Fruit fly (Drosophila melanogaster) whole organism, embryonic: Measurements from ENCODE around the gene CG6788.

ENCODE experiments used
- Asciz ChIP-seq: fragments of 200-800 bp; sonication (Bioruptor generic); optimal IDR thresholded peaks from 2 replicates; lab custom pipeline; 2017; ENCODE audit warnings: missing biosample characterization, mild to moderate bottlenecking, missing genetic modification characterization, missing genetic modification reagents
- Blimp-1 ChIP-seq: fragments of 200-800 bp; sonication (Bioruptor generic); optimal IDR thresholded peaks from 3 replicates; lab custom pipeline; 2018; ENCODE audit warnings: missing biosample characterization, missing genetic modification characterization, mild to moderate bottlenecking, moderate library complexity, missing genetic modification reagents
- CG10543 ChIP-seq: fragments of 200-800 bp; sonication (Bioruptor generic); optimal IDR thresholded peaks from 3 replicates; lab custom pipeline; 2017; ENCODE audit warnings: missing biosample characterization, mild to moderate bottlenecking, missing genetic modification characterization, moderate library complexity
- CG11398 ChIP-seq: fragments of 200-800 bp; sonication (Bioruptor generic); optimal IDR thresholded peaks from 2 replicates; lab custom pipeline; 2016; ENCODE audit warnings: missing biosample characterization, missing genetic modification characterization
- CG12659 ChIP-seq: fragments of 200-800 bp; sonication (Bioruptor generic); optimal IDR thresholded peaks from 3 replicates; lab custom pipeline; 2017; ENCODE audit warnings: mild to moderate bottlenecking, missing biosample characterization, missing genetic modification reagents, missing genetic modification characterization
- CG13894 ChIP-seq: fragments of 200-800 bp; sonication (Bioruptor generic); optimal IDR thresholded peaks from 3 replicates; lab custom pipeline; 2018; ENCODE audit warnings: missing biosample characterization, mild to moderate bottlenecking, missing genetic modification characterization, moderate library complexity
- CG14710 ChIP-seq: fragments of 200-800 bp; sonication (Bioruptor generic); optimal IDR thresholded peaks from 3 replicates; lab custom pipeline; 2019; ENCODE audit warnings: missing biosample characterization, mild to moderate bottlenecking, missing genetic modification characterization, moderate library complexity
- CG14860 ChIP-seq: fragments of 200-800 bp; sonication (Bioruptor generic); IDR thresholded peaks from 3 replicates; pipeline ENCODE4 v1.3.6; 2022; ENCODE audit warnings: missing biosample characterization, missing genetic modification characterization; ENCODE audit not compliant: partially characterized antibody
- CG1647 ChIP-seq: fragments of 200-800 bp; sonication (Bioruptor generic); optimal IDR thresholded peaks from 3 replicates; lab custom pipeline; 2016; ENCODE audit warnings: missing biosample characterization, missing genetic modification characterization
- CG17186 ChIP-seq: fragments of 200-800 bp; sonication (Bioruptor generic); optimal IDR thresholded peaks from 3 replicates; lab custom pipeline; 2017; ENCODE audit warnings: missing biosample characterization, missing genetic modification reagents, missing genetic modification characterization
- CG2678 ChIP-seq: fragments of 200-800 bp; sonication (Bioruptor generic); optimal IDR thresholded peaks from 3 replicates; lab custom pipeline; 2019; ENCODE audit warnings: missing biosample characterization, mild to moderate bottlenecking, missing genetic modification characterization, moderate library complexity
- CG34224 ChIP-seq: fragments of 200-800 bp; sonication (Bioruptor generic); IDR thresholded peaks from 3 replicates; pipeline ENCODE4 v1.3.6; 2022; ENCODE audit warnings: missing biosample characterization, missing genetic modification characterization; ENCODE audit not compliant: partially characterized antibody
- CG42726 ChIP-seq: fragments of 200-800 bp; sonication (Bioruptor generic); IDR thresholded peaks from 2 replicates; pipeline ENCODE4 v1.3.6; 2022; ENCODE audit warnings: missing biosample characterization, missing genetic modification characterization; ENCODE audit not compliant: partially characterized antibody
- CG4328 ChIP-seq: fragments of 200-800 bp; sonication (Bioruptor generic); optimal IDR thresholded peaks from 3 replicates; lab custom pipeline; 2017; ENCODE audit warnings: missing biosample characterization, missing genetic modification reagents, missing genetic modification characterization
- CG6791 ChIP-seq: fragments of 200-800 bp; sonication (Bioruptor generic); IDR thresholded peaks from 3 replicates; pipeline ENCODE4 v1.3.6; 2022; ENCODE audit warnings: missing biosample characterization, missing genetic modification characterization; ENCODE audit not compliant: partially characterized antibody
- CG8478 ChIP-seq: fragments of >200 bp; optimal IDR thresholded peaks from 2 replicates; lab custom pipeline; 2018
- Chrac-16 ChIP-seq: fragments of 200-800 bp; sonication (Bioruptor generic); optimal IDR thresholded peaks from 3 replicates; lab custom pipeline; 2016; ENCODE audit warnings: missing biosample characterization, missing genetic modification characterization
- Doc2 ChIP-seq: fragments of 200-800 bp; sonication (Bioruptor generic); IDR thresholded peaks from 2 replicates; pipeline ENCODE4 v1.3.6; 2022; ENCODE audit warnings: missing biosample characterization, missing genetic modification characterization
- Dref ChIP-seq: fragments of 200-800 bp; sonication (Bioruptor generic); IDR thresholded peaks from 2 replicates; pipeline ENCODE4 v1.3.6; 2022; ENCODE audit warnings: missing biosample characterization, missing genetic modification characterization
- E2f1 ChIP-seq: fragments of 200-800 bp; sonication (Bioruptor generic); IDR thresholded peaks from 2 replicates; pipeline ENCODE4 v1.3.6; 2022; ENCODE audit warnings: missing biosample characterization, missing genetic modification characterization
- ERR ChIP-seq: fragments of 200-800 bp; sonication (Bioruptor generic); optimal IDR thresholded peaks from 2 replicates; lab custom pipeline; 2016; ENCODE audit warnings: missing biosample characterization, missing genetic modification characterization
- Ets97D ChIP-seq: fragments of 200-800 bp; sonication (Bioruptor generic); optimal IDR thresholded peaks from 3 replicates; lab custom pipeline; 2016; ENCODE audit warnings: missing biosample characterization, missing genetic modification characterization
- HLH54F ChIP-seq: fragments of 200-800 bp; sonication (Bioruptor generic); optimal IDR thresholded peaks from 3 replicates; lab custom pipeline; 2016; ENCODE audit warnings: missing biosample characterization, missing genetic modification characterization
- Hr3 ChIP-seq: fragments of 200-800 bp; sonication (Bioruptor generic); optimal IDR thresholded peaks from 3 replicates; lab custom pipeline; 2016; ENCODE audit warnings: missing biosample characterization, missing genetic modification characterization
- MESR4 ChIP-seq: fragments of 200-800 bp; sonication (Bioruptor generic); optimal IDR thresholded peaks from 2 replicates; lab custom pipeline; 2018; ENCODE audit warnings: missing biosample characterization, mild to moderate bottlenecking, missing genetic modification characterization, moderate library complexity
- Myb ChIP-seq: fragments of 200-800 bp; sonication (Bioruptor generic); optimal IDR thresholded peaks from 2 replicates; lab custom pipeline; 2016; ENCODE audit warnings: missing biosample characterization, missing genetic modification characterization
- Nf-YA ChIP-seq: fragments of 200-800 bp; sonication (Bioruptor generic); IDR thresholded peaks from 2 replicates; pipeline ENCODE4 v1.3.6; 2022; ENCODE audit warnings: missing biosample characterization, missing genetic modification characterization
- NfI ChIP-seq: fragments of 200-800 bp; sonication (Bioruptor generic); optimal IDR thresholded peaks from 3 replicates; lab custom pipeline; 2018; ENCODE audit warnings: missing biosample characterization, mild to moderate bottlenecking, missing genetic modification characterization, moderate library complexity
- Ptx1 ChIP-seq: fragments of 200-800 bp; sonication (Bioruptor generic); IDR thresholded peaks from 2 replicates; pipeline ENCODE4 v1.3.6; 2022; ENCODE audit warnings: missing biosample characterization, missing genetic modification characterization
- Rfx ChIP-seq: fragments of 200-800 bp; sonication (Bioruptor generic); IDR thresholded peaks from 2 replicates; pipeline ENCODE4 v1.3.6; 2022; ENCODE audit warnings: missing biosample characterization, missing genetic modification characterization
- ap ChIP-seq: fragments of 200-800 bp; sonication (Bioruptor generic); IDR thresholded peaks from 2 replicates; pipeline ENCODE4 v1.3.6; 2022; ENCODE audit warnings: missing biosample characterization, missing genetic modification characterization
- bbx ChIP-seq: fragments of 200-800 bp; sonication (Bioruptor generic); IDR thresholded peaks from 2 replicates; pipeline ENCODE4 v1.3.6; 2022; ENCODE audit warnings: missing biosample characterization, missing genetic modification characterization; ENCODE audit not compliant: partially characterized antibody
- ewg ChIP-seq: fragments of 200-800 bp; sonication (Bioruptor generic); optimal IDR thresholded peaks from 3 replicates; lab custom pipeline; 2017; ENCODE audit warnings: mild to moderate bottlenecking, missing biosample characterization, missing genetic modification reagents, missing genetic modification characterization
- eyg ChIP-seq: fragments of 200-800 bp; sonication (Bioruptor generic); optimal IDR thresholded peaks from 3 replicates; lab custom pipeline; 2016; ENCODE audit warnings: missing biosample characterization, missing genetic modification characterization
- hbn ChIP-seq: fragments of 200-800 bp; sonication (Bioruptor generic); IDR thresholded peaks from 2 replicates; pipeline ENCODE4 v1.3.6; 2022; ENCODE audit warnings: missing biosample characterization, missing genetic modification characterization; ENCODE audit not compliant: partially characterized antibody
- lab ChIP-seq: fragments of 200-800 bp; sonication (Bioruptor generic); optimal IDR thresholded peaks from 3 replicates; lab custom pipeline; 2017; ENCODE audit warnings: missing biosample characterization, missing genetic modification characterization, mild to moderate bottlenecking, moderate library complexity, missing genetic modification reagents
- luna ChIP-seq: fragments of 200-800 bp; sonication (Bioruptor generic); optimal IDR thresholded peaks from 2 replicates; lab custom pipeline; 2016; ENCODE audit warnings: missing biosample characterization, missing genetic modification characterization
- nmo ChIP-seq: fragments of 200-800 bp; sonication (Bioruptor generic); optimal IDR thresholded peaks from 2 replicates; lab custom pipeline; 2018; ENCODE audit warnings: missing biosample characterization, mild to moderate bottlenecking, missing genetic modification characterization, moderate library complexity
- odd ChIP-seq: fragments of 200-800 bp; sonication (Bioruptor generic); optimal IDR thresholded peaks from 2 replicates; lab custom pipeline; 2017; ENCODE audit warnings: missing biosample characterization, mild to moderate bottlenecking, missing genetic modification characterization
- onecut ChIP-seq: fragments of 200-800 bp; sonication (Bioruptor generic); IDR thresholded peaks from 2 replicates; pipeline ENCODE4 v1.3.6; 2022; ENCODE audit warnings: missing biosample characterization, missing genetic modification characterization
- phol ChIP-seq: fragments of 200-800 bp; sonication (Bioruptor generic); optimal IDR thresholded peaks from 3 replicates; lab custom pipeline; 2018; ENCODE audit warnings: missing biosample characterization, mild to moderate bottlenecking, missing genetic modification characterization, moderate library complexity
- pzg ChIP-seq: fragments of 200-800 bp; sonication (Bioruptor generic); optimal IDR thresholded peaks from 3 replicates; lab custom pipeline; 2018; ENCODE audit warnings: missing biosample characterization, mild to moderate bottlenecking, missing genetic modification characterization, moderate library complexity
- slou ChIP-seq: fragments of 200-800 bp; sonication (Bioruptor generic); optimal IDR thresholded peaks from 3 replicates; lab custom pipeline; 2016; ENCODE audit warnings: missing biosample characterization, missing genetic modification characterization
- sna ChIP-seq: fragments of 200-800 bp; sonication (Bioruptor generic); IDR thresholded peaks from 2 replicates; pipeline ENCODE4 v1.3.6; 2022; ENCODE audit warnings: missing biosample characterization, missing genetic modification characterization; ENCODE audit not compliant: partially characterized antibody
- sob ChIP-seq: fragments of 200-800 bp; sonication (Bioruptor generic); IDR thresholded peaks from 2 replicates; pipeline ENCODE4 v1.3.6; 2022; ENCODE audit warnings: missing biosample characterization, missing genetic modification characterization
- ttk ChIP-seq: fragments of 200-800 bp; sonication (Bioruptor generic); IDR thresholded peaks from 2 replicates; pipeline ENCODE4 v2.1.2; 2022; ENCODE audit warnings: missing biosample characterization, missing genetic modification characterization
- usp ChIP-seq: fragments of >200 bp; optimal IDR thresholded peaks from 2 replicates; lab custom pipeline; 2017; ENCODE audit warnings: missing biosample characterization, missing genetic modification characterization
- vnd ChIP-seq: fragments of 200-800 bp; sonication (Bioruptor generic); IDR thresholded peaks from 3 replicates; pipeline ENCODE4 v1.3.6; 2022; ENCODE audit warnings: missing biosample characterization, missing genetic modification characterization; ENCODE audit not compliant: partially characterized antibody
- vvl ChIP-seq: fragments of 200-800 bp; sonication (Bioruptor generic); IDR thresholded peaks from 2 replicates; pipeline ENCODE4 v1.3.6; 2022; ENCODE audit warnings: missing biosample characterization, missing genetic modification characterization
- zen2 ChIP-seq: fragments of 200-800 bp; sonication (Bioruptor generic); IDR thresholded peaks from 3 replicates; pipeline ENCODE4 v1.3.6; 2022; ENCODE audit warnings: missing biosample characterization, missing genetic modification characterization; ENCODE audit not compliant: partially characterized antibody

CG6788 gene

dm6 chrX:17887208-17887627 lies 759 bp upstream of the CG6788 start, which contains the start of gene mnb (continued):
- TF ChIP-seq CG2678 (tag; lab: Kevin White, UChicago) (peak; percentile 19), Chrac-16 (GFP tag; lab: Kevin White, UChicago) (no peak), ewg (GFP tag; lab: Kevin White, UChicago) (peak; percentile 16), ERR (no peak), Ptx1 (GFP tag; lab: Robert Waterston, UW) (no peak), zen2 (GFP tag; lab: Robert Waterston, UW) (peak; percentile 97), slou (GFP tag; lab: Kevin White, UChicago) (peak; percentile 11), MESR4 (GFP tag; lab: Kevin White, UChicago) (no peak), lab (GFP tag; lab: Kevin White, UChicago) (peak; percentile 46), Rfx (peak; percentile 34; the same call in 1 of the 2 replicates), CG13894 (tag; lab: Kevin White, UChicago) (peak; percentile 6), Dref (GFP tag; lab: Robert Waterston, UW) (peak; percentile 80), CG12659 (GFP tag; lab: Kevin White, UChicago) (peak; percentile 68), Asciz (GFP tag; lab: Kevin White, UChicago) (no peak), vvl (GFP tag; lab: Robert Waterston, UW) (no peak), ap (GFP tag; lab: Robert Waterston, UW) (no peak), CG1647 (GFP tag; lab: Kevin White, UChicago) (peak; percentile 9), odd (GFP tag; lab: Kevin White, UChicago) (no peak), onecut (GFP tag; lab: Robert Waterston, UW) (no peak), ttk (GFP tag; lab: Robert Waterston, UW) (no peak), bbx (GFP tag; lab: Robert Waterston, UW) (peak; percentile 99), HLH54F (GFP tag; lab: Kevin White, UChicago) (peak; percentile 8), Myb (GFP tag; lab: Kevin White, UChicago) (peak; percentile 87), CG6791 (GFP tag; lab: Robert Waterston, UW) (peak; percentile 98), phol (peak; percentile 41), CG11398 (GFP tag; lab: Kevin White, UChicago) (no peak), Doc2 (GFP tag; lab: Robert Waterston, UW) (no peak), CG4328 (GFP tag; lab: Kevin White, UChicago) (no peak), CG8478 (no peak), Nf-YA (GFP tag; lab: Robert Waterston, UW) (no peak), luna (GFP tag; lab: Kevin White, UChicago) (peak; percentile 17), usp (GFP tag; lab: Kevin White, UChicago) (no peak), E2f1 (no peak), pzg (peak; percentile 83), vnd (peak; percentile 100), CG17186 (GFP tag; lab: Kevin White, UChicago) (peak; percentile 62), hbn (GFP tag; lab: Robert Waterston, UW) (peak; percentile 99), CG14860 (GFP tag; lab: Robert Waterston, UW) (peak; percentile 99), NfI (GFP tag; lab: Kevin White, UChicago) (no peak), Hr3 (peak; percentile 30), CG34224 (GFP tag; lab: Robert Waterston, UW) (peak; percentile 99), sob (0 out of 2 replicates have a peak, but pooled peaks have one; percentile 30), eyg (no peak), CG10543 (GFP tag; lab: Kevin White, UChicago) (no peak), sna (GFP tag; lab: Robert Waterston, UW) (peak; percentile 99), Ets97D (GFP tag; lab: Kevin White, UChicago) (peak; percentile 68), Blimp-1 (GFP tag; lab: Kevin White, UChicago) (no peak), CG42726 (GFP tag; lab: Robert Waterston, UW) (peak; percentile 92), CG14710 (tag; lab: Kevin White, UChicago) (peak; percentile 73), nmo (GFP tag; lab: Kevin White, UChicago) (peak; percentile 64)
